Worm (Caenorhabditis elegans) whole organism, L4/young adult: ENCODE results near the gene gmeb-2.

Experiments
- W03F9.2 ChIP-seq: fragments of 150-350 bp; optimal IDR thresholded peaks from 2 replicates; lab custom pipeline; 2014; ENCODE audit warnings: missing biosample characterization, missing genetic modification characterization
- dao-5 ChIP-seq: sonication (generic microtip); optimal IDR thresholded peaks from 2 replicates; lab custom pipeline; 2016; ENCODE audit warnings: missing genotype, missing genetic modification characterization, moderate library complexity, missing compliant biosample characterization
- him-1 ChIP-seq: sonication (generic microtip); optimal IDR thresholded peaks from 2 replicates; lab custom pipeline; 2016; ENCODE audit warnings: missing genotype, missing genetic modification reagents, missing genetic modification characterization, missing compliant biosample characterization

gmeb-2 gene

DNA sequence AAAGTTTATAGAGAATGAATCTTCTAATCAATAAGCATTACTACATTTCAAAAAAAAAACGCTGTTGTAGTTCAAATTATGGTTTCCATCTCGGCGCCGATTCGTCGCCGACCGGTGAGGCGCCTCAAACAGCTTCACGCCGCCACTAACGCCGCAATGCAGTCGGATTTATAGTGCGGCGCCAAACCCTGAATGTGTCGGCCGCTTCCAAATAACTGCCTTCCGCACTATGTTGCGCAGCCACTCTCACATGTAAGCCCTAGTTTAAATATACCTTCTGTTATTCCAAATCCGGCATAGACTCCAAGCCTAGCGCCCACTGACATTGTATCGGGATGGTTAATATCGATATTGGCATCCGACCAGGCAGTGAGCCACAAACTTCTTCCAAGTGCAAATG lies 54.0 kb downstream of the gmeb-2 start:
- TF ChIP-seq W03F9.2 (tag; lab: Kevin White, UChicago), result no peak
- TF ChIP-seq dao-5 (tag; lab: Kevin White, UChicago), result no peak
- no peak for TF ChIP-seq him-1 (tag; lab: Kevin White, UChicago)
